Worm (Caenorhabditis elegans) whole organism, dauer: ENCODE results near the gene Y62E10A.3.

ENCODE experiments used
- unc-62 ChIP-seq: sonication (generic microtip); optimal IDR thresholded peaks from 2 replicates; lab custom pipeline; 2017; ENCODE audit warnings: missing biosample characterization, missing genetic modification reagents, missing genetic modification characterization

The Y62E10A.3 gene

ce11 chrIV:13331285-13331684 lies 28.8 kb downstream of the Y62E10A.3 start, which contains the start of gene pqn-74:
Gene pqn-74 (minus strand): TSS chrIV:13331406.
- no peak for TF ChIP-seq unc-62 (GFP tag; lab: Kevin White, UChicago)

ce11 chrIV:13330547-13330946 lies 29.5 kb downstream of the Y62E10A.3 start:
- TF ChIP-seq unc-62 (GFP tag; lab: Kevin White, UChicago), result no peak

- no peak for TF ChIP-seq unc-62 (GFP tag; lab: Kevin White, UChicago)
Measured at ce11 chrIV:13328059-13328458, 32.0 kb downstream of the Y62E10A.3 start, which contains the start of gene far-6. Gene far-6 (plus strand): TSS chrIV:13328359.

- no peak for TF ChIP-seq unc-62 (GFP tag; lab: Kevin White, UChicago)
Measured at ce11 chrIV:13327064-13327463, 33.0 kb downstream of the Y62E10A.3 start.

- no peak for TF ChIP-seq unc-62 (GFP tag; lab: Kevin White, UChicago)
Measured at ce11 chrIV:13323823-13324359, 36.2 kb downstream of the Y62E10A.3 start, which contains the start of gene fat-2. Gene fat-2 (plus strand): TSS chrIV:13323873.

- no peak for TF ChIP-seq unc-62 (GFP tag; lab: Kevin White, UChicago)
Measured at ce11 chrIV:13322429-13322828, 37.6 kb downstream of the Y62E10A.3 start.

- no peak for TF ChIP-seq unc-62 (GFP tag; lab: Kevin White, UChicago)
Measured at ce11 chrIV:13319886-13320650, 40.0 kb downstream of the Y62E10A.3 start.

ce11 chrIV:13318773-13319172 lies 41.3 kb downstream of the Y62E10A.3 start:
- TF ChIP-seq unc-62 (GFP tag; lab: Kevin White, UChicago), result no peak

ce11 chrIV:13315344-13315743 lies 44.7 kb downstream of the Y62E10A.3 start, which contains the start of gene fat-1:
Gene fat-1 (plus strand): TSS chrIV:13315644.
- TF ChIP-seq unc-62 (GFP tag; lab: Kevin White, UChicago), result no peak

- TF ChIP-seq unc-62 (GFP tag; lab: Kevin White, UChicago), result no peak
Measured at ce11 chrIV:13314181-13314580, 45.9 kb downstream of the Y62E10A.3 start.

- no peak for TF ChIP-seq unc-62 (GFP tag; lab: Kevin White, UChicago)
Measured at ce11 chrIV:13313156-13313555, 46.9 kb downstream of the Y62E10A.3 start.

ce11 chrIV:13311331-13312034 lies 48.6 kb downstream of the Y62E10A.3 start:
- no peak for TF ChIP-seq unc-62 (GFP tag; lab: Kevin White, UChicago)

- TF ChIP-seq unc-62 (GFP tag; lab: Kevin White, UChicago), result no peak
Measured at ce11 chrIV:13309636-13310035, 50.4 kb downstream of the Y62E10A.3 start.
